Fruit fly (Drosophila melanogaster) whole organism, embryonic: Measurements from ENCODE around the gene cype.

Experiments used
- Asciz ChIP-seq: fragments of 200-800 bp; sonication (Bioruptor generic); optimal IDR thresholded peaks from 2 replicates; lab custom pipeline; 2017; ENCODE audit warnings: missing biosample characterization, mild to moderate bottlenecking, missing genetic modification characterization, missing genetic modification reagents
- CG10267 ChIP-seq: fragments of 200-800 bp; sonication (Bioruptor generic); optimal IDR thresholded peaks from 2 replicates; lab custom pipeline; 2018; ENCODE audit warnings: missing biosample characterization, mild to moderate bottlenecking, missing genetic modification characterization, moderate library complexity
- CG10959 ChIP-seq: fragments of 200-800 bp; sonication (Bioruptor generic); IDR thresholded peaks from 2 replicates; pipeline ENCODE4 v1.3.6; 2022; ENCODE audit warnings: missing biosample characterization, missing genetic modification characterization
- CG11696 ChIP-seq: fragments of 200-800 bp; sonication (Bioruptor generic); IDR thresholded peaks from 2 replicates; pipeline ENCODE4 v1.3.6; 2022; ENCODE audit warnings: missing biosample characterization, missing genetic modification characterization
- CG13123 ChIP-seq: fragments of 200-800 bp; sonication (Bioruptor generic); optimal IDR thresholded peaks from 2 replicates; lab custom pipeline; 2016; ENCODE audit warnings: missing biosample characterization, missing genetic modification characterization
- CG15479 ChIP-seq: fragments of 200-800 bp; sonication (Bioruptor generic); optimal IDR thresholded peaks from 3 replicates; lab custom pipeline; 2019; ENCODE audit warnings: missing biosample characterization, mild to moderate bottlenecking, missing genetic modification characterization, moderate library complexity
- CG17359 ChIP-seq: fragments of 200-800 bp; sonication (Bioruptor generic); optimal IDR thresholded peaks from 3 replicates; lab custom pipeline; 2018; ENCODE audit warnings: missing biosample characterization, mild to moderate bottlenecking, missing genetic modification characterization, moderate library complexity
- CG18599 ChIP-seq: fragments of 200-800 bp; sonication (Bioruptor generic); optimal IDR thresholded peaks from 3 replicates; lab custom pipeline; 2017; ENCODE audit warnings: missing biosample characterization, missing genetic modification characterization, mild to moderate bottlenecking, moderate library complexity, missing genetic modification reagents
- CG2875 ChIP-seq: fragments of 200-800 bp; sonication (Bioruptor generic); optimal IDR thresholded peaks from 2 replicates; lab custom pipeline; 2017; ENCODE audit warnings: missing biosample characterization, mild to moderate bottlenecking, missing genetic modification characterization, missing genetic modification reagents
- CG31224 ChIP-seq: fragments of 200-800 bp; sonication (Bioruptor generic); IDR thresholded peaks from 2 replicates; pipeline ENCODE4 v1.3.6; 2022; ENCODE audit warnings: missing biosample characterization, missing genetic modification characterization
- CG31388 ChIP-seq: fragments of 200-800 bp; sonication (Bioruptor generic); optimal IDR thresholded peaks from 2 replicates; lab custom pipeline; 2016; ENCODE audit warnings: missing biosample characterization, missing genetic modification characterization
- CG32532 ChIP-seq: fragments of 200-800 bp; sonication (Bioruptor generic); IDR thresholded peaks from 2 replicates; pipeline ENCODE4 v1.3.6; 2022; ENCODE audit warnings: missing biosample characterization, missing genetic modification characterization
- CG32767 ChIP-seq: fragments of 200-800 bp; sonication (Bioruptor generic); IDR thresholded peaks from 2 replicates; pipeline ENCODE4 v1.3.6; 2022; ENCODE audit warnings: missing biosample characterization, missing genetic modification characterization
- CG4360 ChIP-seq: fragments of 200-800 bp; sonication (Bioruptor generic); IDR thresholded peaks from 2 replicates; pipeline ENCODE4 v1.3.6; 2022; ENCODE audit warnings: missing biosample characterization, missing genetic modification characterization
- CG4404 ChIP-seq: fragments of 200-800 bp; sonication (Bioruptor generic); IDR thresholded peaks from 2 replicates; pipeline ENCODE4 v1.3.6; 2022; ENCODE audit warnings: missing biosample characterization, missing genetic modification characterization
- CG4617 ChIP-seq: fragments of 200-800 bp; sonication (Bioruptor generic); optimal IDR thresholded peaks from 3 replicates; lab custom pipeline; 2016; ENCODE audit warnings: missing biosample characterization, missing genetic modification characterization, borderline replicate concordance
- CG6765 ChIP-seq: fragments of 200-800 bp; sonication (Bioruptor generic); optimal IDR thresholded peaks from 3 replicates; lab custom pipeline; 2017; ENCODE audit warnings: missing biosample characterization, mild to moderate bottlenecking, missing genetic modification characterization
- CG8359 ChIP-seq: fragments of 200-800 bp; sonication (Bioruptor generic); optimal IDR thresholded peaks from 2 replicates; lab custom pipeline; 2017; ENCODE audit warnings: missing biosample characterization, mild to moderate bottlenecking, missing genetic modification characterization, borderline replicate concordance
- CG9727 ChIP-seq: fragments of 200-800 bp; sonication (Bioruptor generic); optimal IDR thresholded peaks from 3 replicates; lab custom pipeline; 2017; ENCODE audit warnings: missing biosample characterization, mild to moderate bottlenecking, missing genetic modification characterization
- CG9876 ChIP-seq: fragments of 200-800 bp; sonication (Bioruptor generic); optimal IDR thresholded peaks from 2 replicates; lab custom pipeline; 2016; ENCODE audit warnings: missing biosample characterization, missing genetic modification characterization
- CTCF ChIP-seq: fragments of 200-800 bp; sonication (Bioruptor generic); optimal IDR thresholded peaks from 2 replicates; lab custom pipeline; 2017; ENCODE audit warnings: missing biosample characterization, mild to moderate bottlenecking, missing genetic modification characterization, moderate library complexity
- Chrac-16 ChIP-seq: fragments of 200-800 bp; sonication (Bioruptor generic); optimal IDR thresholded peaks from 3 replicates; lab custom pipeline; 2016; ENCODE audit warnings: missing biosample characterization, missing genetic modification characterization
- D ChIP-seq, 2 experiments: fragments of 200-800 bp in 1 of 2; fragments of >200 bp in 1 of 2; sonication (Bioruptor generic) in 1 of 2; optimal IDR thresholded peaks; 2 replicates in 1 of 2; 3 replicates in 1 of 2; lab custom pipeline; 2017; ENCODE audit warnings: mild to moderate bottlenecking in 1 of 2, missing biosample characterization in 1 of 2, missing genetic modification characterization in 1 of 2, missing genetic modification reagents in 1 of 2
- H2.0 ChIP-seq: fragments of 200-800 bp; sonication (Bioruptor generic); IDR thresholded peaks from 2 replicates; pipeline ENCODE4 v1.3.6; 2022; ENCODE audit warnings: missing biosample characterization, missing genetic modification characterization
- Hr39 ChIP-seq: fragments of >200 bp; optimal IDR thresholded peaks from 2 replicates; lab custom pipeline; 2017
- Med ChIP-seq: fragments of 200-800 bp; sonication (Bioruptor generic); peaks from one replicate; lab custom pipeline; 2016; ENCODE audit warnings: missing biosample characterization, missing genetic modification characterization, mild to moderate bottlenecking, inconsistent platforms, moderate library complexity
- NFAT ChIP-seq: fragments of 200-800 bp; sonication (Bioruptor generic); IDR thresholded peaks from 2 replicates; pipeline ENCODE4 v1.3.6; 2022; ENCODE audit warnings: missing biosample characterization, missing genetic modification characterization
- Tbp ChIP-seq: fragments of >200 bp; optimal IDR thresholded peaks from 2 replicates; lab custom pipeline; 2018; ENCODE audit warnings: missing biosample characterization, missing genetic modification characterization
- abd-A ChIP-seq: fragments of 200-800 bp; sonication (Bioruptor generic); optimal IDR thresholded peaks from 3 replicates; lab custom pipeline; 2019; ENCODE audit warnings: missing biosample characterization, mild to moderate bottlenecking, missing genetic modification characterization, moderate library complexity
- amos ChIP-seq: fragments of 200-800 bp; sonication (Bioruptor generic); IDR thresholded peaks from 2 replicates; pipeline ENCODE4 v1.3.6; 2022; ENCODE audit warnings: missing biosample characterization, missing genetic modification characterization; ENCODE audit not compliant: partially characterized antibody
- chm ChIP-seq: fragments of 200-800 bp; sonication (Bioruptor generic); IDR thresholded peaks from 2 replicates; pipeline ENCODE4 v1.3.6; 2022; ENCODE audit warnings: missing biosample characterization, missing genetic modification characterization
- cwo ChIP-seq: fragments of 200-800 bp; sonication (Bioruptor generic); optimal IDR thresholded peaks from 3 replicates; lab custom pipeline; 2017; ENCODE audit warnings: missing biosample characterization, missing genetic modification characterization, mild to moderate bottlenecking, moderate library complexity, missing genetic modification reagents
- danr ChIP-seq: fragments of 200-800 bp; sonication (Bioruptor generic); IDR thresholded peaks from 2 replicates; pipeline ENCODE4 v1.3.6; 2022; ENCODE audit warnings: missing biosample characterization, missing genetic modification characterization
- dati ChIP-seq: fragments of 200-800 bp; sonication (Bioruptor generic); IDR thresholded peaks from 2 replicates; pipeline ENCODE4 v1.3.6; 2022; ENCODE audit warnings: missing biosample characterization, missing genetic modification characterization
- disco-r ChIP-seq: fragments of 200-800 bp; sonication (Bioruptor generic); optimal IDR thresholded peaks from 2 replicates; lab custom pipeline; 2016; ENCODE audit warnings: missing biosample characterization, missing genetic modification characterization
- dm ChIP-seq: fragments of 200-800 bp; sonication (Bioruptor generic); optimal IDR thresholded peaks from 3 replicates; lab custom pipeline; 2016; ENCODE audit warnings: missing biosample characterization, missing genetic modification characterization
- fd102C ChIP-seq: fragments of 200-800 bp; sonication (Bioruptor generic); optimal IDR thresholded peaks from 2 replicates; lab custom pipeline; 2018; ENCODE audit warnings: missing biosample characterization, mild to moderate bottlenecking, missing genetic modification characterization, moderate library complexity
- h ChIP-seq: fragments of >200 bp; optimal IDR thresholded peaks from 2 replicates; lab custom pipeline; 2017
- inv ChIP-seq: fragments of 200-800 bp; sonication (Bioruptor generic); IDR thresholded peaks from 2 replicates; pipeline ENCODE4 v1.3.6; 2022; ENCODE audit warnings: missing biosample characterization, missing genetic modification characterization; ENCODE audit not compliant: partially characterized antibody
- jigr1 ChIP-seq: fragments of 200-800 bp; sonication (Bioruptor generic); IDR thresholded peaks from 3 replicates; pipeline ENCODE4 v1.3.6; 2022; ENCODE audit warnings: missing biosample characterization, missing genetic modification characterization
- klu ChIP-seq: fragments of 200-800 bp; sonication (Bioruptor generic); IDR thresholded peaks from 2 replicates; pipeline ENCODE4 v1.3.6; 2022; ENCODE audit warnings: missing biosample characterization, missing genetic modification characterization
- kni ChIP-seq: fragments of 200-800 bp; sonication (Bioruptor generic); optimal IDR thresholded peaks from 3 replicates; lab custom pipeline; 2017; ENCODE audit warnings: mild to moderate bottlenecking, missing biosample characterization, missing genetic modification reagents, missing genetic modification characterization
- maf-S ChIP-seq: fragments of 200-800 bp; sonication (Bioruptor generic); optimal IDR thresholded peaks from 2 replicates; lab custom pipeline; 2016; ENCODE audit warnings: missing biosample characterization, missing genetic modification characterization
- peb ChIP-seq: fragments of 200-800 bp; sonication (Bioruptor generic); IDR thresholded peaks from 2 replicates; pipeline ENCODE4 v1.3.6; 2022; ENCODE audit warnings: missing biosample characterization, missing genetic modification characterization
- ro ChIP-seq: fragments of 200-800 bp; sonication (Bioruptor generic); IDR thresholded peaks from 2 replicates; pipeline ENCODE4 v1.3.6; 2022; ENCODE audit warnings: missing biosample characterization, missing genetic modification characterization
- sens ChIP-seq: fragments of 200-800 bp; sonication (Bioruptor generic); peaks from one replicate; lab custom pipeline; 2016; ENCODE audit warnings: missing biosample characterization, missing genetic modification characterization
- shn ChIP-seq: fragments of 200-800 bp; sonication (Bioruptor generic); optimal IDR thresholded peaks from 3 replicates; lab custom pipeline; 2016; ENCODE audit warnings: missing biosample characterization, missing genetic modification characterization
- tgo ChIP-seq: fragments of 200-800 bp; sonication (Bioruptor generic); IDR thresholded peaks from 3 replicates; pipeline ENCODE4 v1.3.6; 2022; ENCODE audit warnings: missing biosample characterization, missing genetic modification characterization
- ttk ChIP-seq: fragments of 200-800 bp; sonication (Bioruptor generic); IDR thresholded peaks from 2 replicates; pipeline ENCODE4 v2.1.2; 2022; ENCODE audit warnings: missing biosample characterization, missing genetic modification characterization
- vvl ChIP-seq: fragments of 200-800 bp; sonication (Bioruptor generic); IDR thresholded peaks from 2 replicates; pipeline ENCODE4 v1.3.6; 2022; ENCODE audit warnings: missing biosample characterization, missing genetic modification characterization

Gene cype

dm6 chr2L:5324958-5325850 lies 1.8 kb upstream of the cype start (continued):
- TF ChIP-seq Tbp (GFP tag; lab: Kevin White, UChicago) = no peak
- TF ChIP-seq CG17359 (tag; lab: Kevin White, UChicago) = peak; percentile 59
- no peak for TF ChIP-seq Asciz (GFP tag; lab: Kevin White, UChicago)
- no peak for TF ChIP-seq CG4360 (GFP tag; lab: Robert Waterston, UW)
- no peak for TF ChIP-seq CG8359 (GFP tag; lab: Kevin White, UChicago)
- no peak for TF ChIP-seq jigr1 (GFP tag; lab: Robert Waterston, UW)
- peak; percentile 2 for TF ChIP-seq CTCF (GFP tag; lab: Kevin White, UChicago)
- peak; percentile 86 for TF ChIP-seq CG32532 (GFP tag; lab: Robert Waterston, UW)
- TF ChIP-seq shn = no peak
- no peak for TF ChIP-seq CG10959
- TF ChIP-seq CG31224 (GFP tag; lab: Robert Waterston, UW) = peak; percentile 58; the same call in 1 of the 2 replicates
- peak; percentile 57; the same call in 1 of the 2 replicates for TF ChIP-seq inv (GFP tag; lab: Robert Waterston, UW)
- TF ChIP-seq CG18599 (GFP tag; lab: Kevin White, UChicago) = peak; percentile 56
- TF ChIP-seq CG11696 (GFP tag; lab: Robert Waterston, UW) = peak; percentile 83
- TF ChIP-seq Med = peak; percentile 94
- TF ChIP-seq NFAT (GFP tag; lab: Robert Waterston, UW) = peak; percentile 81
- TF ChIP-seq ro = 0 out of 2 replicates have a peak, but pooled peaks have one; percentile 16
- TF ChIP-seq cwo (GFP tag; lab: Kevin White, UChicago) = peak; percentile 43
- TF ChIP-seq CG15479 (GFP tag; lab: Kevin White, UChicago) = no peak
- TF ChIP-seq CG32767 (GFP tag; lab: Robert Waterston, UW) = 0 out of 2 replicates have a peak, but pooled peaks have one; percentile 8
- no peak for TF ChIP-seq disco-r
- no peak for TF ChIP-seq Hr39 (lab: Kevin White, UChicago)
- TF ChIP-seq CG4617 (GFP tag; lab: Kevin White, UChicago) = no peak
- TF ChIP-seq CG9876 (GFP tag; lab: Kevin White, UChicago) = no peak
- peak; percentile 39 for TF ChIP-seq CG9727 (GFP tag; lab: Kevin White, UChicago)
- TF ChIP-seq tgo (GFP tag; lab: Robert Waterston, UW) = peak; percentile 68
- peak; percentile 63 for TF ChIP-seq H2.0 (GFP tag; lab: Robert Waterston, UW)
- peak; percentile 5 for TF ChIP-seq kni (GFP tag; lab: Kevin White, UChicago)
- no peak for TF ChIP-seq CG4404 (GFP tag; lab: Robert Waterston, UW)
- TF ChIP-seq abd-A = no peak
- TF ChIP-seq dati (GFP tag; lab: Robert Waterston, UW) = no peak
- TF ChIP-seq h (lab: Kevin White, UChicago) = no peak
- TF ChIP-seq amos (GFP tag; lab: Robert Waterston, UW) = peak; percentile 70
- peak; percentile 30 for TF ChIP-seq dm
- TF ChIP-seq CG31388 (GFP tag; lab: Kevin White, UChicago) = no peak
- peak; percentile 85 for TF ChIP-seq sens
- no peak for TF ChIP-seq D (optimal IDR thresholded peaks at IDR 0.05; lab: Kevin White, UChicago)
- TF ChIP-seq D (GFP tag; optimal IDR thresholded peaks at IDR 0.05; lab: Kevin White, UChicago) = peak; percentile 8
- peak; percentile 68 for TF ChIP-seq ttk (GFP tag; lab: Robert Waterston, UW)
- peak; percentile 44 for TF ChIP-seq Chrac-16 (GFP tag; lab: Kevin White, UChicago)
- peak; percentile 78 for TF ChIP-seq vvl (GFP tag; lab: Robert Waterston, UW)
- peak; percentile 50 for TF ChIP-seq klu
- TF ChIP-seq CG10267 (tag; lab: Kevin White, UChicago) = no peak
- TF ChIP-seq peb = no peak
- no peak for TF ChIP-seq CG13123
- TF ChIP-seq CG2875 = peak; percentile 19
- TF ChIP-seq CG6765 (GFP tag; lab: Kevin White, UChicago) = peak; percentile 26
- peak; percentile 59 for TF ChIP-seq chm (GFP tag; lab: Robert Waterston, UW)
- no peak for TF ChIP-seq fd102C
- TF ChIP-seq maf-S (GFP tag; lab: Kevin White, UChicago) = peak; percentile 2
- no peak for TF ChIP-seq danr (GFP tag; lab: Robert Waterston, UW)
